Worm (Caenorhabditis elegans): ENCODE data around the gene W05H9.2.

DNA sequence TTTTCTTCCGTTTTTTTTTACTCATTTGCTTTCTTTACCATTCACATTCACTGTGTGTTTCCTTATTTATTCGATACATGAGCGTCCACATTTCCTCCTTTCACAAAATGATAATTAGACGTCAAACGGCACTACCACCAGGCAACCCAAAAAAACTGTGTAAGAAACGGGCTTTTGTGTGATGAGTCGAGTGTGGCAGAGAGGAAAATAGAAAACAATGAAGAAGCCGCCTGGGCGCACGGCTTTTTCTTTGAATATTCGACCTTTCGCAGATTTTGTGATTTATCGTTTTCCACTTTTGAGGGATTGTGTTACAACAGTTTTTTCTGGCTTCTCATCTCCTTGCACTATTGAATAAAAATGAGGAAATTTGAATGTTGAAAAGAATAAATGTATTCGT lies 11.5 kb downstream of the W05H9.2 start:
- TF ChIP-seq C38D4.7 (GFP tag; optimal IDR thresholded peaks at IDR 0.05) (no peak), fkh-10 (GFP tag; optimal IDR thresholded peaks at IDR 0.05) (no peak), C08G9.2 (tag; optimal IDR thresholded peaks at IDR 0.05) (no peak), F13H6.1 (tag; optimal IDR thresholded peaks at IDR 0.05) (no peak), zip-5 (tag; optimal IDR thresholded peaks at IDR 0.05) (no peak), ceh-2 (tag; optimal IDR thresholded peaks at IDR 0.05) (no peak), dve-1 (tag; optimal IDR thresholded peaks at IDR 0.05) (no peak)

Measured in whole organism, late embryonic.